Fruit fly (Drosophila melanogaster) whole organism, embryonic: ENCODE data around the gene CG16972.
A peak's percentile ranks its signal among the peaks of the same experiment; 100 is the strongest.

Experiments
- Abd-B ChIP-seq: fragments of 200-800 bp; sonication (Bioruptor generic); optimal IDR thresholded peaks from 2 replicates; lab custom pipeline; 2018; ENCODE audit warnings: missing biosample characterization, mild to moderate bottlenecking, missing genetic modification characterization, moderate library complexity
- BtbVII ChIP-seq: fragments of 200-800 bp; sonication (Bioruptor generic); optimal IDR thresholded peaks from 3 replicates; lab custom pipeline; 2017; ENCODE audit warnings: missing biosample characterization, mild to moderate bottlenecking, missing genetic modification characterization
- CG10209 ChIP-seq: fragments of 200-800 bp; sonication (Bioruptor generic); optimal IDR thresholded peaks from 3 replicates; lab custom pipeline; 2017; ENCODE audit warnings: missing biosample characterization, mild to moderate bottlenecking, missing genetic modification characterization, missing genetic modification reagents
- CG11504 ChIP-seq: fragments of 200-800 bp; sonication (Bioruptor generic); optimal IDR thresholded peaks from 3 replicates; lab custom pipeline; 2019; ENCODE audit warnings: missing biosample characterization, mild to moderate bottlenecking, missing genetic modification characterization, moderate library complexity
- CG12236 ChIP-seq: fragments of 200-800 bp; sonication (Bioruptor generic); optimal IDR thresholded peaks from 2 replicates; lab custom pipeline; 2016; ENCODE audit warnings: missing biosample characterization, missing genetic modification characterization
- CG12299 ChIP-seq: fragments of 200-800 bp; sonication (Bioruptor generic); optimal IDR thresholded peaks from 2 replicates; lab custom pipeline; 2018; ENCODE audit warnings: missing biosample characterization, mild to moderate bottlenecking, missing genetic modification characterization
- CG14965 ChIP-seq: fragments of 200-800 bp; sonication (Bioruptor generic); optimal IDR thresholded peaks from 2 replicates; lab custom pipeline; 2016; ENCODE audit warnings: missing biosample characterization, missing genetic modification characterization, borderline replicate concordance
- CG17568 ChIP-seq: fragments of 200-800 bp; sonication (Bioruptor generic); optimal IDR thresholded peaks from 2 replicates; lab custom pipeline; 2018; ENCODE audit warnings: missing biosample characterization, mild to moderate bottlenecking, missing genetic modification characterization, moderate library complexity
- CG17829 ChIP-seq: fragments of 200-800 bp; optimal IDR thresholded peaks from 2 replicates; lab custom pipeline; 2019; ENCODE audit warnings: missing biosample characterization, mild to moderate bottlenecking, missing genetic modification characterization, moderate library complexity
- CG2116 ChIP-seq: fragments of 200-800 bp; sonication (Bioruptor generic); optimal IDR thresholded peaks from 3 replicates; lab custom pipeline; 2018; ENCODE audit warnings: missing biosample characterization, mild to moderate bottlenecking, missing genetic modification characterization
- CG2678 ChIP-seq: fragments of 200-800 bp; sonication (Bioruptor generic); optimal IDR thresholded peaks from 3 replicates; lab custom pipeline; 2019; ENCODE audit warnings: missing biosample characterization, mild to moderate bottlenecking, missing genetic modification characterization, moderate library complexity
- CG2712 ChIP-seq: fragments of 200-800 bp; optimal IDR thresholded peaks from 3 replicates; lab custom pipeline; 2019; ENCODE audit warnings: missing biosample characterization, mild to moderate bottlenecking, missing genetic modification characterization, moderate library complexity
- CG2889 ChIP-seq: fragments of 200-800 bp; sonication (Bioruptor generic); IDR thresholded peaks from 3 replicates; pipeline ENCODE4 v1.3.6; 2022; ENCODE audit warnings: missing biosample characterization, missing genetic modification characterization
- CG31365 ChIP-seq: fragments of 200-800 bp; sonication (Bioruptor generic); optimal IDR thresholded peaks from 2 replicates; lab custom pipeline; 2018; ENCODE audit warnings: missing biosample characterization, mild to moderate bottlenecking, missing genetic modification characterization
- CG31388 ChIP-seq: fragments of 200-800 bp; sonication (Bioruptor generic); optimal IDR thresholded peaks from 2 replicates; lab custom pipeline; 2016; ENCODE audit warnings: missing biosample characterization, missing genetic modification characterization
- CG4854 ChIP-seq: fragments of 200-800 bp; sonication (Bioruptor generic); optimal IDR thresholded peaks from 2 replicates; lab custom pipeline; 2016; ENCODE audit warnings: missing biosample characterization, missing genetic modification characterization, inconsistent platforms
- CG6765 ChIP-seq: fragments of 200-800 bp; sonication (Bioruptor generic); optimal IDR thresholded peaks from 3 replicates; lab custom pipeline; 2017; ENCODE audit warnings: missing biosample characterization, mild to moderate bottlenecking, missing genetic modification characterization
- CG8765 ChIP-seq: fragments of 200-800 bp; sonication (Bioruptor generic); IDR thresholded peaks from 2 replicates; pipeline ENCODE4 v1.3.6; 2022; ENCODE audit warnings: missing biosample characterization, missing genetic modification characterization
- CG9797 ChIP-seq: fragments of 200-800 bp; sonication (Bioruptor generic); optimal IDR thresholded peaks from 3 replicates; lab custom pipeline; 2018; ENCODE audit warnings: missing biosample characterization, mild to moderate bottlenecking, missing genetic modification characterization
- CrebB ChIP-seq: fragments of 200-800 bp; sonication (Bioruptor generic); optimal IDR thresholded peaks from 3 replicates; lab custom pipeline; 2018; ENCODE audit warnings: missing biosample characterization, mild to moderate bottlenecking, missing genetic modification characterization
- D19B ChIP-seq: fragments of 200-800 bp; sonication (Bioruptor generic); optimal IDR thresholded peaks from 2 replicates; lab custom pipeline; 2017; ENCODE audit warnings: missing biosample characterization, mild to moderate bottlenecking, missing genetic modification characterization
- Dll ChIP-seq: fragments of 200-800 bp; sonication (Bioruptor generic); IDR thresholded peaks from 4 replicates; pipeline ENCODE4 v1.3.6; 2022; ENCODE audit warnings: missing biosample characterization, missing genetic modification characterization; ENCODE audit not compliant: partially characterized antibody
- Drgx ChIP-seq: fragments of 200-800 bp; sonication (Bioruptor generic); IDR thresholded peaks from 2 replicates; pipeline ENCODE4 v1.3.6; 2022; ENCODE audit warnings: missing biosample characterization, missing genetic modification characterization
- Hr3 ChIP-seq: fragments of 200-800 bp; sonication (Bioruptor generic); optimal IDR thresholded peaks from 3 replicates; lab custom pipeline; 2016; ENCODE audit warnings: missing biosample characterization, missing genetic modification characterization
- Med ChIP-seq: fragments of 200-800 bp; sonication (Bioruptor generic); peaks from one replicate; lab custom pipeline; 2016; ENCODE audit warnings: missing biosample characterization, missing genetic modification characterization, mild to moderate bottlenecking, inconsistent platforms, moderate library complexity
- Mes4 ChIP-seq: fragments of 200-800 bp; sonication (Bioruptor generic); optimal IDR thresholded peaks from 2 replicates; lab custom pipeline; 2016; ENCODE audit warnings: missing biosample characterization, missing genetic modification characterization
- NC2β ChIP-seq: fragments of 200-800 bp; sonication (Bioruptor generic); optimal IDR thresholded peaks from 2 replicates; lab custom pipeline; 2016; ENCODE audit warnings: missing biosample characterization, missing genetic modification characterization
- PHDP ChIP-seq: fragments of 200-800 bp; sonication (Bioruptor generic); optimal IDR thresholded peaks from 3 replicates; lab custom pipeline; 2018; ENCODE audit warnings: missing biosample characterization, mild to moderate bottlenecking, missing genetic modification characterization, moderate library complexity
- Taf1 ChIP-seq: fragments of 200-800 bp; sonication (Bioruptor generic); IDR thresholded peaks from 2 replicates; pipeline ENCODE4 v1.3.6; 2022; ENCODE audit warnings: missing biosample characterization, missing genetic modification characterization
- Vsx1 ChIP-seq: fragments of 200-800 bp; sonication (Bioruptor generic); optimal IDR thresholded peaks from 2 replicates; lab custom pipeline; 2017; ENCODE audit warnings: missing biosample characterization, mild to moderate bottlenecking, missing genetic modification characterization, missing genetic modification reagents
- ara ChIP-seq: fragments of 200-800 bp; sonication (Bioruptor generic); IDR thresholded peaks from 2 replicates; pipeline ENCODE4 v1.3.6; 2022; ENCODE audit warnings: missing biosample characterization, missing genetic modification characterization
- bigmax ChIP-seq: fragments of 200-800 bp; sonication (Bioruptor generic); optimal IDR thresholded peaks from 2 replicates; lab custom pipeline; 2018; ENCODE audit warnings: missing biosample characterization, mild to moderate bottlenecking, missing genetic modification characterization
- btn ChIP-seq: fragments of 200-800 bp; sonication (Bioruptor generic); optimal IDR thresholded peaks from 2 replicates; lab custom pipeline; 2016; ENCODE audit warnings: missing biosample characterization, missing genetic modification characterization
- corto ChIP-seq: fragments of 200-800 bp; sonication (Bioruptor generic); optimal IDR thresholded peaks from 2 replicates; lab custom pipeline; 2016; ENCODE audit warnings: missing biosample characterization, mild to moderate bottlenecking, missing genetic modification characterization, moderate library complexity
- disco-r ChIP-seq: fragments of 200-800 bp; sonication (Bioruptor generic); optimal IDR thresholded peaks from 2 replicates; lab custom pipeline; 2016; ENCODE audit warnings: missing biosample characterization, missing genetic modification characterization
- ems ChIP-seq: fragments of 200-800 bp; sonication (Bioruptor generic); optimal IDR thresholded peaks from 3 replicates; lab custom pipeline; 2016; ENCODE audit warnings: missing biosample characterization, missing genetic modification characterization
- gro ChIP-seq: fragments of 200-800 bp; sonication (Bioruptor generic); optimal IDR thresholded peaks from 2 replicates; lab custom pipeline; 2016; ENCODE audit warnings: missing biosample characterization, missing genetic modification characterization
- insv ChIP-seq, 2 experiments: fragments of 200-800 bp; sonication (Bioruptor generic); optimal IDR thresholded peaks; 3 replicates each; lab custom pipeline; 2016 to 2018; ENCODE audit warnings: missing biosample characterization in 2 of 2, missing genetic modification characterization in 2 of 2
- lab ChIP-seq: fragments of 200-800 bp; sonication (Bioruptor generic); optimal IDR thresholded peaks from 3 replicates; lab custom pipeline; 2017; ENCODE audit warnings: missing biosample characterization, missing genetic modification characterization, mild to moderate bottlenecking, moderate library complexity, missing genetic modification reagents
- maf-S ChIP-seq: fragments of 200-800 bp; sonication (Bioruptor generic); optimal IDR thresholded peaks from 2 replicates; lab custom pipeline; 2016; ENCODE audit warnings: missing biosample characterization, missing genetic modification characterization
- nmo ChIP-seq: fragments of 200-800 bp; sonication (Bioruptor generic); optimal IDR thresholded peaks from 2 replicates; lab custom pipeline; 2018; ENCODE audit warnings: missing biosample characterization, mild to moderate bottlenecking, missing genetic modification characterization, moderate library complexity
- peb ChIP-seq: fragments of 200-800 bp; sonication (Bioruptor generic); IDR thresholded peaks from 2 replicates; pipeline ENCODE4 v1.3.6; 2022; ENCODE audit warnings: missing biosample characterization, missing genetic modification characterization
- prd ChIP-seq, 3 experiments: fragments of >200 bp in 2 of 3; fragments of 200-800 bp in 1 of 3; sonication (Bioruptor generic) in 1 of 3; optimal IDR thresholded peaks in 2 of 3; IDR thresholded peaks in 1 of 3; 2 replicates in 2 of 3; 3 replicates in 1 of 3; pipeline versions ENCODE4 v1.3.6 to Lab custom; 2017 to 2022; ENCODE audit warnings: missing biosample characterization in 1 of 3, missing genetic modification characterization in 1 of 3
- slp2 ChIP-seq: fragments of 200-800 bp; sonication (Bioruptor generic); optimal IDR thresholded peaks from 2 replicates; lab custom pipeline; 2016; ENCODE audit warnings: missing biosample characterization, missing genetic modification characterization
- sqz ChIP-seq: fragments of 200-800 bp; sonication (Bioruptor generic); optimal IDR thresholded peaks from 3 replicates; lab custom pipeline; 2018; ENCODE audit warnings: missing biosample characterization, mild to moderate bottlenecking, missing genetic modification characterization
- tin ChIP-seq: fragments of 200-800 bp; sonication (Bioruptor generic); optimal IDR thresholded peaks from 3 replicates; lab custom pipeline; 2016; ENCODE audit warnings: missing biosample characterization, missing genetic modification characterization
- unc-4 ChIP-seq: fragments of 200-800 bp; sonication (Bioruptor generic); IDR thresholded peaks from 2 replicates; pipeline ENCODE4 v1.3.6; 2022; ENCODE audit warnings: missing biosample characterization, missing genetic modification characterization; ENCODE audit not compliant: partially characterized antibody
- vvl ChIP-seq: fragments of 200-800 bp; sonication (Bioruptor generic); IDR thresholded peaks from 2 replicates; pipeline ENCODE4 v1.3.6; 2022; ENCODE audit warnings: missing biosample characterization, missing genetic modification characterization
- zen ChIP-seq: fragments of 200-800 bp; sonication (Bioruptor generic); optimal IDR thresholded peaks from 3 replicates; lab custom pipeline; 2018; ENCODE audit warnings: missing biosample characterization, mild to moderate bottlenecking, missing genetic modification characterization, moderate library complexity
- zfh2 ChIP-seq: fragments of 200-800 bp; sonication (Bioruptor generic); optimal IDR thresholded peaks from 2 replicates; lab custom pipeline; 2016; ENCODE audit warnings: missing biosample characterization, missing genetic modification characterization

Gene CG16972

DNA sequence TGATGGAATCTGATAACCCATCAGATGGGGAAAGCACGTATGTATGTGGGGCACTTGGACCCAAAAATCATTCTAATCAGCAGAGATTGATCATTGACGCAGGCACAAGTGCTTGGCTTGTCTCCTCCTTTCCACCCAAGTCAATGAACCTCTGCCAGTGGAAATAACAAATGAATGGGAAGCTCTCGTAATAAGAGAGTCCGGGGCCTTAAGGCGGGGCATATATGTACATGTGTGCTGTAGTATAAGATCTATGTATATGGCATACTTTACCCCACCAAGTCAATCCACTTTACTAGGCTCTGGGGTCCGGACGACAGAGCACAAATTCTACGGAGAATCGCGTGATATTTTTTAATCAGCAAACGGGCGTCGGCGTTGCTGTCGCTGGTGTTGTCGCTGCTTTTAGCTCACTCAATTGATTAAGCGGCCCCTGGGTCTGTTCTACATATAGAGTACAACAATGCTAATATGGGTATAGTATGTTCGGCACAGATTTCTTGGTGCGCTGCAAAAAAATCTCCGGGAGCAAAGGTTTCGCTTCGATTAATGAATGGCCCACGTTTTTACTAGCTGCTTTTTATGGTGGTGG is 3.1 kb upstream of the CG16972 start (continued):
- no peak for TF ChIP-seq slp2 (GFP tag; lab: Kevin White, UChicago)
- no peak for TF ChIP-seq unc-4 (GFP tag; lab: Robert Waterston, UW)
- TF ChIP-seq NC2β (GFP tag; lab: Kevin White, UChicago) = no peak
- no peak for TF ChIP-seq vvl (GFP tag; lab: Robert Waterston, UW)
- TF ChIP-seq CG12299 (tag; lab: Kevin White, UChicago) = no peak
- TF ChIP-seq Med (GFP tag; lab: Kevin White, UChicago) = peak; percentile 37
- TF ChIP-seq CG31365 = no peak
- TF ChIP-seq CG12236 (GFP tag; lab: Kevin White, UChicago) = no peak
- peak; percentile 63 for TF ChIP-seq Drgx (GFP tag; lab: Robert Waterston, UW)
- TF ChIP-seq insv (GFP tag; optimal IDR thresholded peaks at IDR 0.05; lab: Kevin White, UChicago) = no peak
- TF ChIP-seq bigmax (GFP tag; lab: Kevin White, UChicago) = no peak
- TF ChIP-seq btn (GFP tag; lab: Kevin White, UChicago) = no peak
- no peak for TF ChIP-seq maf-S (GFP tag; lab: Kevin White, UChicago)
- TF ChIP-seq CG2712 (tag; lab: Kevin White, UChicago) = no peak
- no peak for TF ChIP-seq CG6765 (GFP tag; lab: Kevin White, UChicago)
- no peak for TF ChIP-seq CG17568 (GFP tag; lab: Kevin White, UChicago)
- TF ChIP-seq corto (GFP tag; lab: Kevin White, UChicago) = no peak
- TF ChIP-seq zfh2 = no peak
- no peak for TF ChIP-seq Mes4 (GFP tag; lab: Kevin White, UChicago)
- TF ChIP-seq Taf1 (GFP tag; lab: Robert Waterston, UW) = no peak
- TF ChIP-seq CG10209 (GFP tag; lab: Kevin White, UChicago) = no peak
- TF ChIP-seq CG14965 = no peak
- TF ChIP-seq ems (GFP tag; lab: Kevin White, UChicago) = no peak
- TF ChIP-seq D19B (GFP tag; lab: Kevin White, UChicago) = no peak
- TF ChIP-seq peb (GFP tag; lab: Robert Waterston, UW) = no peak
- TF ChIP-seq nmo (GFP tag; lab: Kevin White, UChicago) = no peak
- no peak for TF ChIP-seq Abd-B
- no peak for TF ChIP-seq CG8765
- no peak for TF ChIP-seq Hr3 (GFP tag; lab: Kevin White, UChicago)
- TF ChIP-seq Vsx1 (GFP tag; lab: Kevin White, UChicago) = no peak
- no peak for TF ChIP-seq disco-r (GFP tag; lab: Kevin White, UChicago)
- TF ChIP-seq CG11504 (tag; lab: Kevin White, UChicago) = no peak
- no peak for TF ChIP-seq CG2116 (GFP tag; lab: Kevin White, UChicago)
- TF ChIP-seq CG17829 (tag; lab: Kevin White, UChicago) = no peak
- no peak for TF ChIP-seq lab (GFP tag; lab: Kevin White, UChicago)
- TF ChIP-seq ara = no peak
- TF ChIP-seq zen (tag; lab: Kevin White, UChicago) = no peak
- TF ChIP-seq sqz (GFP tag; lab: Kevin White, UChicago) = no peak
- TF ChIP-seq Dll (GFP tag; lab: Robert Waterston, UW) = no peak
- peak; percentile 28 for TF ChIP-seq BtbVII
- no peak for TF ChIP-seq gro
- no peak for TF ChIP-seq CG31388 (GFP tag; lab: Kevin White, UChicago)
- no peak for TF ChIP-seq tin (GFP tag; lab: Kevin White, UChicago)
- peak; percentile 30 for TF ChIP-seq CG2678 (tag; lab: Kevin White, UChicago)
- no peak for TF ChIP-seq CG9797 (GFP tag; lab: Kevin White, UChicago)
- TF ChIP-seq prd (optimal IDR thresholded peaks at IDR 0.05; lab: Kevin White, UChicago) = no peak
- no peak for TF ChIP-seq prd (GFP tag; IDR thresholded peaks at IDR 0.05; lab: Robert Waterston, UW)
- no peak for TF ChIP-seq CG4854 (GFP tag; lab: Kevin White, UChicago)
- peak; percentile 13 for TF ChIP-seq CrebB (tag; lab: Kevin White, UChicago)
- TF ChIP-seq CG2889 (GFP tag; lab: Robert Waterston, UW) = no peak
- TF ChIP-seq PHDP (tag; lab: Kevin White, UChicago) = no peak
